Worm (Caenorhabditis elegans): ENCODE measurements around the gene C53C7.3.

- no peak for TF ChIP-seq dao-5 (tag; optimal IDR thresholded peaks at IDR 0.05)
- TF ChIP-seq him-1 (tag; optimal IDR thresholded peaks at IDR 0.05) = no peak
Measured at ce11 chrX:13033850-13034249, 14.5 kb upstream of the C53C7.3 start.

Data from whole organism, L4/young adult.